Worm (Caenorhabditis elegans) whole organism, midembryonic: Measurements from ENCODE around the gene nlp-71.

Experiments used
- T22C8.4 ChIP-seq: fragments of 200-800 bp; sonication (Bioruptor generic); IDR thresholded peaks from 2 replicates; pipeline ENCODE4 v1.3.6; 2022; ENCODE audit warnings: missing genetic modification characterization, missing compliant biosample characterization
- cog-1 ChIP-seq: sonication (generic microtip); optimal IDR thresholded peaks from 2 replicates; lab custom pipeline; 2016; ENCODE audit warnings: missing genetic modification characterization, missing compliant biosample characterization
- flt-1 ChIP-seq: fragments of 200-800 bp; sonication (Bioruptor generic); IDR thresholded peaks from 2 replicates; pipeline ENCODE4 v1.3.6; 2022; ENCODE audit warnings: missing genetic modification characterization, missing compliant biosample characterization
- klf-2 ChIP-seq: fragments of 200-800 bp; sonication (Bioruptor generic); conservative IDR thresholded peaks from 2 replicates; pipeline ENCODE4 v1.3.6; 2022; ENCODE audit warnings: missing genetic modification reagents, missing genetic modification characterization, missing compliant biosample characterization
- med-1 ChIP-seq: sonication (generic microtip); optimal IDR thresholded peaks from 2 replicates; lab custom pipeline; 2017; ENCODE audit warnings: missing genetic modification characterization, mild to moderate bottlenecking, missing compliant biosample characterization, antibody characterized with exemption, missing genetic modification reagents; ENCODE audit not compliant: insufficient read depth
- ref-1 ChIP-seq: fragments of 200-800 bp; sonication (Bioruptor generic); conservative IDR thresholded peaks from 2 replicates; pipeline ENCODE4 v1.3.6; 2022; ENCODE audit warnings: missing genetic modification reagents, missing genetic modification characterization, missing compliant biosample characterization
- tab-1 ChIP-seq: fragments of 200-800 bp; sonication (Bioruptor generic); IDR thresholded peaks from 2 replicates; pipeline ENCODE4 v1.3.6; 2022; ENCODE audit warnings: missing genetic modification characterization, missing compliant biosample characterization
- ztf-23 ChIP-seq: fragments of 200-800 bp; sonication (Bioruptor generic); IDR thresholded peaks from 2 replicates; pipeline ENCODE4 v1.3.6; 2022; ENCODE audit warnings: missing genetic modification reagents, missing genetic modification characterization, missing compliant biosample characterization
- ztf-29 ChIP-seq: fragments of 200-800 bp; sonication (Bioruptor generic); IDR thresholded peaks from 2 replicates; pipeline ENCODE4 v1.3.6; 2022; ENCODE audit warnings: missing genetic modification reagents, missing genetic modification characterization, missing compliant biosample characterization

The nlp-71 gene

ce11 chrIV:6376473-6377115 lies 36.8 kb downstream of the nlp-71 start, which contains the start of the genes hrpf-2 and bli-6:
hrpf-2 (minus strand) TSS chrIV:6376523.
bli-6 (plus strand) TSS chrIV:6377065.
- TF ChIP-seq ztf-29 (GFP tag; lab: Robert Waterston, UW) (no peak), T22C8.4 (no peak), klf-2 (GFP tag; lab: Robert Waterston, UW) (no peak), tab-1 (GFP tag; lab: Robert Waterston, UW) (no peak), ref-1 (GFP tag; lab: Robert Waterston, UW) (no peak), flt-1 (GFP tag; lab: Robert Waterston, UW) (no peak)

ce11 chrIV:6373721-6374120 lies 39.7 kb downstream of the nlp-71 start:
- no peak for TF ChIP-seq T22C8.4
- TF ChIP-seq ref-1 (GFP tag; lab: Robert Waterston, UW) = no peak
- no peak for TF ChIP-seq med-1 (GFP tag; lab: Kevin White, UChicago)
- TF ChIP-seq cog-1 (tag; lab: Kevin White, UChicago) = no peak
- TF ChIP-seq ztf-29 (GFP tag; lab: Robert Waterston, UW) = no peak
- no peak for TF ChIP-seq ztf-23
- no peak for TF ChIP-seq flt-1 (GFP tag; lab: Robert Waterston, UW)
- no peak for TF ChIP-seq tab-1 (GFP tag; lab: Robert Waterston, UW)
- TF ChIP-seq klf-2 (GFP tag; lab: Robert Waterston, UW) = no peak

DNA sequence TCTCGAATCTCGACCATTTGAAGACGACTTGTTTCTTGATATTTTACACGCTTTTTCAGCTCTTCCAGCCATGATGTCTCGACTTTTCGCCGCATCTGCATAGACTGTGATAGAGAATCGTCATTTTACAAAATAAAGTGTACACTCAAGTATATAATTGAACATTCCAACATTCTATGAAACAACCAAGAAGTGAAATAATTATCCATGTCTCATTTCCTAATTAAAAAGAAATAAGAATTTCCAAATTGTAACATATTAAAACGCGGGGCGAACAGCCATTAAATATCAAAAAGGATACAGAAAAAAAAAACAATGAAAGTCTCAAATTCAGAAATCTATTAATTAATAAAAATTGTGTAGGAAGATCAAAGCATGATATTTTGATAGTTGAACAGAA lies 40.4 kb downstream of the nlp-71 start, which contains the start of gene smg-3:
Gene smg-3 (minus strand): TSS at position 101 of the 400 bp plus-strand sequence.
- no peak for TF ChIP-seq ref-1 (GFP tag; lab: Robert Waterston, UW)
- no peak for TF ChIP-seq klf-2 (GFP tag; lab: Robert Waterston, UW)
- TF ChIP-seq cog-1 (tag; lab: Kevin White, UChicago) = no peak
- TF ChIP-seq ztf-29 (GFP tag; lab: Robert Waterston, UW) = no peak
- TF ChIP-seq tab-1 (GFP tag; lab: Robert Waterston, UW) = no peak
- no peak for TF ChIP-seq ztf-23
- no peak for TF ChIP-seq med-1 (GFP tag; lab: Kevin White, UChicago)
- TF ChIP-seq flt-1 (GFP tag; lab: Robert Waterston, UW) = no peak
- TF ChIP-seq T22C8.4 = no peak

- no peak for TF ChIP-seq ztf-23
- TF ChIP-seq tab-1 (GFP tag; lab: Robert Waterston, UW) = no peak
- no peak for TF ChIP-seq klf-2 (GFP tag; lab: Robert Waterston, UW)
- no peak for TF ChIP-seq ztf-29 (GFP tag; lab: Robert Waterston, UW)
- TF ChIP-seq med-1 (GFP tag; lab: Kevin White, UChicago) = no peak
- TF ChIP-seq flt-1 (GFP tag; lab: Robert Waterston, UW) = no peak
- no peak for TF ChIP-seq T22C8.4
- TF ChIP-seq ref-1 (GFP tag; lab: Robert Waterston, UW) = no peak
- no peak for TF ChIP-seq cog-1 (tag; lab: Kevin White, UChicago)
These were observed 41.1 kb downstream of the nlp-71 start for ce11 chrIV:6372267-6372666.

- TF ChIP-seq ref-1 (GFP tag; lab: Robert Waterston, UW) (no peak), klf-2 (GFP tag; lab: Robert Waterston, UW) (no peak), ztf-29 (GFP tag; lab: Robert Waterston, UW) (no peak), T22C8.4 (no peak), flt-1 (GFP tag; lab: Robert Waterston, UW) (no peak), tab-1 (GFP tag; lab: Robert Waterston, UW) (no peak), cog-1 (tag; lab: Kevin White, UChicago) (no peak), ztf-23 (no peak), med-1 (GFP tag; lab: Kevin White, UChicago) (no peak)
These were observed 43.9 kb downstream of the nlp-71 start for ce11 chrIV:6369489-6369888.

DNA sequence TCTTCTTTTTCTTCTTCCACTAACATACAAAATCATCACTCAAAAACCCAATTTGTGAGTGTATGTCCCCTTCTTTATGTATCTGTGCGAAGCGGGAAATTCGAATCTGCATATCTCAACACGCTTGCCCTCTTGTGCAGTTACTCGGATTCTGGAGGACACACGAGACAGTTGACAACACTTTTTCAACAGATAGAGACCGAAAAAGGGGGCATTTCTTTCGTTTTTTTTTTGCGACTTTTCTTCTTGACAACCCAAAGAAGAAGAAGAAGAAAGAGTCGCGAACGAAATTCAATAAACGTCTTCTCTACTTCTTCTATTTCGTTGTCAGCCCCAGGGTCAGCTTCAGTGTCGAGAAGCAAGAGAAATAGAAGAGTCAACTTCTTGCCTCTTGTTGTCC lies 47.4 kb downstream of the nlp-71 start:
- TF ChIP-seq klf-2 (GFP tag; lab: Robert Waterston, UW) (no peak), tab-1 (GFP tag; lab: Robert Waterston, UW) (no peak), ztf-23 (no peak), T22C8.4 (no peak), flt-1 (GFP tag; lab: Robert Waterston, UW) (no peak), cog-1 (tag; lab: Kevin White, UChicago) (no peak), med-1 (GFP tag; lab: Kevin White, UChicago) (no peak), ref-1 (GFP tag; lab: Robert Waterston, UW) (no peak), ztf-29 (GFP tag; lab: Robert Waterston, UW) (no peak)

- TF ChIP-seq ztf-29 (GFP tag; lab: Robert Waterston, UW) (no peak), cog-1 (tag; lab: Kevin White, UChicago) (no peak), flt-1 (GFP tag; lab: Robert Waterston, UW) (no peak), med-1 (GFP tag; lab: Kevin White, UChicago) (no peak), klf-2 (GFP tag; lab: Robert Waterston, UW) (no peak), tab-1 (GFP tag; lab: Robert Waterston, UW) (no peak), ztf-23 (no peak), ref-1 (GFP tag; lab: Robert Waterston, UW) (no peak), T22C8.4 (no peak)
These were observed 48.3 kb downstream of the nlp-71 start, which contains the start of gene Y73B6BL.270 for ce11 chrIV:6365045-6365444. Y73B6BL.270 (plus strand) TSS chrIV:6365345.

DNA sequence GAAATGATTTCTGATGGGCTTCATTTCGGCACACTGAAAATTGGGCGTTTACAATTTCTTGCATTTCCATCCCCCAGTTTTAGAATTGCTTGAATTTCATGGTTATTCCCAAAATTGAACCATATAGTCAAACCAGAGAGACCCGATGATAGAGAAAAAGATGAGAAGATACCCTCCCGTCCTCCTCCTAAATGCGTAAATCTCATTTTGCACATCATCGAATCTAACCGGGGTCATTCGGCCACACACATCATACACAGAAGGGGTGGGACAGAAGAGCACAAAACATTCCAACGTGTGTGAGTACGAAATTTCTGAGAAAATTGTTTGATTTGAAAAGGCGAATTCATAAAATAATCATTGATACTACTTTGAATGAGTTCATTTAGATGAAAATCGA lies 49.8 kb downstream of the nlp-71 start:
- TF ChIP-seq flt-1 (GFP tag; lab: Robert Waterston, UW) (0 out of 2 replicates have a peak, but pooled peaks have one; percentile 20), klf-2 (GFP tag; lab: Robert Waterston, UW) (no peak)

DNA sequence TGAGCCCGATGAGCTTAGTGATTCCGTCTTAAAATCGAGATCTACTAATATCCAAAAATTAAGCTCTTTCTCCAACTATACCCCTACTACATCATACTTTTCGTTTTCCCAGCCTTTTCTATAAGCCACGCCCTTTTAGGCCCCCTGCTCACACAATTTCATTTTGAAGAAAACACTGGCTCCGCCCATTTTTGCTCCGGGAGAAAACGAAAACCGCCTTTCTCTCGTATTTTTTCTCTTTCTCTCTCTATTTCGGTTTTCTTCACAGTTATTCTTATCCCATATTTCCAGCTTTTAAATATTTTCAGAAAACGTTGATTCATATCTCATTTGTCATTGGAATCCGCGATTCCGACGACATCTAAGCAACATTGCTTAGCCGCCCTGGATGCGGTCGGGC lies 51.7 kb downstream of the nlp-71 start, which contains the start of gene Y73B6BL.47:
Gene Y73B6BL.47 (plus strand): TSS at position 301 of the 400 bp plus-strand sequence.
- TF ChIP-seq tab-1 (GFP tag; lab: Robert Waterston, UW) = no peak
- TF ChIP-seq klf-2 (GFP tag; lab: Robert Waterston, UW) = no peak
- TF ChIP-seq ref-1 (GFP tag; lab: Robert Waterston, UW) = no peak
- no peak for TF ChIP-seq ztf-23
